Worm (Caenorhabditis elegans) whole organism, L1 larva: ENCODE results near the gene clec-34.

ENCODE experiments used
- swsn-7 ChIP-seq: sonication (generic microtip); optimal IDR thresholded peaks from 2 replicates; lab custom pipeline; 2016; ENCODE audit warnings: missing genetic modification characterization, missing compliant biosample characterization
- tlp-1 ChIP-seq: fragments of 150-350 bp; optimal IDR thresholded peaks from 2 replicates; lab custom pipeline; 2014; ENCODE audit warnings: missing biosample characterization, missing genetic modification characterization
- unc-86 ChIP-seq: sonication (generic microtip); optimal IDR thresholded peaks from 2 replicates; lab custom pipeline; 2016; ENCODE audit warnings: missing genetic modification characterization, missing compliant biosample characterization

- no peak for TF ChIP-seq swsn-7 (tag; lab: Kevin White, UChicago)
- no peak for TF ChIP-seq unc-86 (tag; lab: Kevin White, UChicago)
- no peak for TF ChIP-seq tlp-1 (tag; lab: Kevin White, UChicago)
These were observed 20.6 kb downstream of the clec-34 start for ce11 chrV:16756166-16756565.
